Worm (Caenorhabditis elegans) whole organism, early embryonic: Measurements from ENCODE around the gene nhr-183.

ENCODE experiments used
- B0310.2 ChIP-seq: sonication (generic microtip); optimal IDR thresholded peaks from 2 replicates; lab custom pipeline; 2016; ENCODE audit warnings: mild to moderate bottlenecking, missing genetic modification characterization, missing compliant biosample characterization
- F13C5.2 ChIP-seq: sonication (generic microtip); optimal IDR thresholded peaks from 2 replicates; lab custom pipeline; 2017; ENCODE audit warnings: mild to moderate bottlenecking, missing genetic modification characterization, inconsistent platforms, missing compliant biosample characterization
- aly-1 ChIP-seq: sonication (generic microtip); optimal IDR thresholded peaks from 2 replicates; lab custom pipeline; 2016; ENCODE audit warnings: missing genetic modification characterization, missing compliant biosample characterization
- ama-1 ChIP-seq: fragments of 150-350 bp; optimal IDR thresholded peaks from 2 replicates; lab custom pipeline; 2014
- hmg-4 ChIP-seq: fragments of 200-800 bp; sonication (Bioruptor generic); optimal IDR thresholded peaks from 2 replicates; lab custom pipeline; 2018; ENCODE audit warnings: mild to moderate bottlenecking, missing genetic modification characterization, missing compliant biosample characterization
- hnd-1 ChIP-seq: sonication (generic microtip); optimal IDR thresholded peaks from 2 replicates; lab custom pipeline; 2016; ENCODE audit warnings: missing genetic modification characterization, missing compliant biosample characterization
- tbx-11 ChIP-seq: fragments of 200-800 bp; sonication (Bioruptor generic); IDR thresholded peaks from 2 replicates; pipeline ENCODE4 v1.3.6; 2022; ENCODE audit warnings: missing genetic modification characterization, missing compliant biosample characterization

ce11 chrV:2281499-2281898, 17.1 kb upstream of the nhr-183 start, which contains the start of gene nhr-228:
- TF ChIP-seq B0310.2 (tag; lab: Kevin White, UChicago), result no peak
- no peak for TF ChIP-seq ama-1 (lab: Kevin White, UChicago)
- no peak for TF ChIP-seq tbx-11 (GFP tag; lab: Robert Waterston, UW)
- no peak for TF ChIP-seq hmg-4 (GFP tag; lab: Kevin White, UChicago)
- no peak for TF ChIP-seq aly-1 (tag; lab: Kevin White, UChicago)
- no peak for TF ChIP-seq F13C5.2 (tag; lab: Kevin White, UChicago)
- TF ChIP-seq hnd-1 (tag; lab: Kevin White, UChicago), result no peak
